Worm (Caenorhabditis elegans): ENCODE data around the gene sbp-1.

The sbp-1 gene

ce11 chrIII:11426906-11427305 is 15.5 kb downstream of the sbp-1 start, which contains the start of gene idpc-1:
TSS of gene idpc-1 (plus strand) at chrIII:11427206.
- TF ChIP-seq ceh-83 (GFP tag; optimal IDR thresholded peaks at IDR 0.05) (no peak), sptf-1 (tag; optimal IDR thresholded peaks at IDR 0.05) (no peak), nhr-28 (tag; optimal IDR thresholded peaks at IDR 0.05) (no peak), ztf-11 (tag; optimal IDR thresholded peaks at IDR 0.05) (no peak), tbx-8 (GFP tag; optimal IDR thresholded peaks at IDR 0.05) (no peak), ham-2 (GFP tag; optimal IDR thresholded peaks at IDR 0.05) (no peak), mab-5 (tag; optimal IDR thresholded peaks at IDR 0.05) (no peak), M03D4.4 (tag; optimal IDR thresholded peaks at IDR 0.05) (no peak), bed-3 (GFP tag; optimal IDR thresholded peaks at IDR 0.05) (no peak), sem-2 (GFP tag; optimal IDR thresholded peaks at IDR 0.05) (no peak), pha-4 (tag; optimal IDR thresholded peaks at IDR 0.05) (no peak), ceh-43 (GFP tag; optimal IDR thresholded peaks at IDR 0.05) (no peak), blmp-1 (tag; optimal IDR thresholded peaks at IDR 0.05) (no peak), unc-39 (tag; optimal IDR thresholded peaks at IDR 0.05) (no peak), cnd-1 (tag; optimal IDR thresholded peaks at IDR 0.05) (no peak), nhr-237 (tag; optimal IDR thresholded peaks at IDR 0.05) (no peak), flh-1 (GFP tag; optimal IDR thresholded peaks at IDR 0.05) (no peak), ceh-39 (tag; optimal IDR thresholded peaks at IDR 0.05) (no peak), lsy-2 (tag; optimal IDR thresholded peaks at IDR 0.05) (no peak)

DNA sequence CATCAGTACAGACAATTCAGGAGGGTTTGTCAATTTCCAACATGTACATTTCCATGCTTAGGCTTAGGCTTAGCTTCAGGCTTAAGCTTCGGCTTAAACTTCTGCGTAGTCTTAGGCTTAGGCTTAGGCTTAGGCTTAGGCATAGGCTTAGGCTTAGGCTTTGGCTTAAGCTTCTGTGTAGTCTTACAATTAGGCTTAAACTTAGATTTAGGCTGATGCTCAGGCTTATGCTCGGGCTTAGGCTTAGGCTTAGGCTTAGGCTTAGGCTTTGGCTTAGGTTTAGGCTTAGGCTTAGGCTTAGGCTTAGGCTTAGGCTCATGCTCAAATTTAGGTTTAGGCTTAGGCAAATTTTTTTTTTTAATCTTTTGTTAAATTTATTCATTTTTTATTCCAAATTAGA is 17.6 kb downstream of the sbp-1 start:
- TF ChIP-seq ceh-39 (tag; optimal IDR thresholded peaks at IDR 0.05), result no peak
- no peak for TF ChIP-seq zip-8 (tag; optimal IDR thresholded peaks at IDR 0.05)
- no peak for TF ChIP-seq mls-2 (tag; optimal IDR thresholded peaks at IDR 0.05)
- no peak for TF ChIP-seq lin-13 (tag; optimal IDR thresholded peaks at IDR 0.05)
- no peak for TF ChIP-seq nhr-28 (tag; optimal IDR thresholded peaks at IDR 0.05)
- no peak for TF ChIP-seq ceh-83 (GFP tag; optimal IDR thresholded peaks at IDR 0.05)
- TF ChIP-seq nhr-76 (tag; optimal IDR thresholded peaks at IDR 0.05), result no peak
- no peak for TF ChIP-seq sptf-1 (tag; optimal IDR thresholded peaks at IDR 0.05)
- TF ChIP-seq mab-5 (tag; optimal IDR thresholded peaks at IDR 0.05), result no peak
- TF ChIP-seq unc-62 (GFP tag; optimal IDR thresholded peaks at IDR 0.05), result no peak
- no peak for TF ChIP-seq lsy-2 (tag; optimal IDR thresholded peaks at IDR 0.05)
- TF ChIP-seq ceh-43 (GFP tag; optimal IDR thresholded peaks at IDR 0.05), result no peak
- TF ChIP-seq ces-1 (GFP tag; optimal IDR thresholded peaks at IDR 0.05), result no peak
- no peak for TF ChIP-seq hlh-1 (tag; optimal IDR thresholded peaks at IDR 0.05)
- no peak for TF ChIP-seq unc-39 (tag; optimal IDR thresholded peaks at IDR 0.05)
- no peak for TF ChIP-seq sem-2 (GFP tag; optimal IDR thresholded peaks at IDR 0.05)
- no peak for TF ChIP-seq elt-3 (tag; optimal IDR thresholded peaks at IDR 0.05)
- TF ChIP-seq nhr-12 (tag; optimal IDR thresholded peaks at IDR 0.05), result no peak
- TF ChIP-seq pha-4 (tag; optimal IDR thresholded peaks at IDR 0.05), result no peak
- no peak for TF ChIP-seq unc-120 (tag; optimal IDR thresholded peaks at IDR 0.05; ENCODE audit: poor library complexity, severe bottlenecking)

- no peak for TF ChIP-seq zip-8 (tag; optimal IDR thresholded peaks at IDR 0.05)
- TF ChIP-seq unc-120 (tag; optimal IDR thresholded peaks at IDR 0.05; ENCODE audit: poor library complexity, severe bottlenecking), result no peak
- TF ChIP-seq blmp-1 (tag; optimal IDR thresholded peaks at IDR 0.05), result no peak
- no peak for TF ChIP-seq drap-1 (GFP tag; optimal IDR thresholded peaks at IDR 0.05)
- TF ChIP-seq ztf-11 (tag; optimal IDR thresholded peaks at IDR 0.05), result no peak
- TF ChIP-seq ceh-39 (tag; optimal IDR thresholded peaks at IDR 0.05), result no peak
- TF ChIP-seq sptf-1 (tag; optimal IDR thresholded peaks at IDR 0.05), result no peak
Observed at ce11 chrIII:11419551-11419950, 22.8 kb downstream of the sbp-1 start.

- TF ChIP-seq hlh-1 (tag; optimal IDR thresholded peaks at IDR 0.05) (peak; percentile 85), unc-120 (tag; optimal IDR thresholded peaks at IDR 0.05; ENCODE audit: poor library complexity, severe bottlenecking) (peak; percentile 30), nhr-12 (tag; optimal IDR thresholded peaks at IDR 0.05) (no peak), M03D4.4 (tag; optimal IDR thresholded peaks at IDR 0.05) (no peak), unc-62 (GFP tag; optimal IDR thresholded peaks at IDR 0.05) (peak; percentile 1)
Observed at ce11 chrIII:11410378-11410777, 32.0 kb downstream of the sbp-1 start, which contains the start of gene twk-31. TSS of gene twk-31 (plus strand) at chrIII:11410678.

ce11 chrIII:11405049-11405448 is 37.3 kb downstream of the sbp-1 start, which contains the start of gene Y47D3B.4:
TSS of gene Y47D3B.4 (plus strand) at chrIII:11405349.
- TF ChIP-seq ceh-39 (tag; optimal IDR thresholded peaks at IDR 0.05), result no peak
- no peak for TF ChIP-seq sptf-1 (tag; optimal IDR thresholded peaks at IDR 0.05)

DNA sequence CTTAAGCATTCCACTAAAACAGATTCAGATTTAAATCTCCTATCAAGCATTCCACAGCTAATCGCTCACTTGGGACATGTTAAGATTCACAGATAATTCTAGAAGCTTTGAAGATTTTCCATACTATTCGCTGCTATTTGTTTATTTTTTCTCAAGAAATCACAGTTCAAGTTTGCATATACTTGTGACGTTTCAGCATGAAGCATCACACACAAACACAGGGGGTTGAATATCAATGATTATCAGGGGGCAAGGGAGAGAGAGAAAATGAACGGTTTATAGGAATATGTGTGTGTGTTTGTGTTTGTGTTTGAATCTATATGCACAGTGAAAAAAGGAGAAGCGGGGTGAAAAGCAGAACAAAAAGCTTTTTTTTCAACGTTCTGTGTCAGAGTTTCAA is 39.6 kb downstream of the sbp-1 start, which contains the start of gene Y47D3B.12:
Gene Y47D3B.12 (plus strand): TSS at position 301 of the 400 bp plus-strand sequence.
- TF ChIP-seq nhr-12 (tag; optimal IDR thresholded peaks at IDR 0.05) (no peak), mep-1 (tag; optimal IDR thresholded peaks at IDR 0.05) (no peak), cnd-1 (tag; optimal IDR thresholded peaks at IDR 0.05) (no peak), ceh-39 (tag; optimal IDR thresholded peaks at IDR 0.05) (no peak), tbx-8 (GFP tag; optimal IDR thresholded peaks at IDR 0.05) (no peak), nhr-237 (tag; optimal IDR thresholded peaks at IDR 0.05) (no peak), nhr-76 (tag; optimal IDR thresholded peaks at IDR 0.05) (no peak)
